Worm (Caenorhabditis elegans): ENCODE results near the gene C50B6.7.

C50B6.7 gene

ce11 chrV:13342235-13342634 lies 17.5 kb upstream of the C50B6.7 start:
- TF ChIP-seq ztf-11 (tag; optimal IDR thresholded peaks at IDR 0.05) (no peak), nhr-237 (tag; optimal IDR thresholded peaks at IDR 0.05) (no peak), unc-62 (GFP tag; optimal IDR thresholded peaks at IDR 0.05) (no peak), ceh-39 (tag; optimal IDR thresholded peaks at IDR 0.05) (no peak), mep-1 (tag; optimal IDR thresholded peaks at IDR 0.05) (no peak), ces-1 (GFP tag; optimal IDR thresholded peaks at IDR 0.05) (no peak), snpc-4 (tag; optimal IDR thresholded peaks at IDR 0.05) (no peak), nhr-12 (tag; optimal IDR thresholded peaks at IDR 0.05) (no peak), bed-3 (GFP tag; optimal IDR thresholded peaks at IDR 0.05) (no peak), nhr-28 (tag; optimal IDR thresholded peaks at IDR 0.05) (no peak), lin-13 (tag; optimal IDR thresholded peaks at IDR 0.05) (no peak), flh-1 (GFP tag; optimal IDR thresholded peaks at IDR 0.05) (no peak), zip-8 (tag; optimal IDR thresholded peaks at IDR 0.05) (no peak), sptf-1 (tag; optimal IDR thresholded peaks at IDR 0.05) (no peak), nhr-76 (tag; optimal IDR thresholded peaks at IDR 0.05) (no peak), ham-2 (GFP tag; optimal IDR thresholded peaks at IDR 0.05) (no peak), unc-120 (tag; optimal IDR thresholded peaks at IDR 0.05; ENCODE audit: poor library complexity, severe bottlenecking) (no peak), ceh-83 (GFP tag; optimal IDR thresholded peaks at IDR 0.05) (no peak)

ce11 chrV:13339633-13340290 lies 15.0 kb upstream of the C50B6.7 start, which contains the start of the genes str-4 and lgc-48:
Gene str-4, minus strand, starts transcription at chrV:13339733.
Gene lgc-48, plus strand, starts transcription at chrV:13340240.
- TF ChIP-seq ztf-11 (tag; optimal IDR thresholded peaks at IDR 0.05) (no peak), hlh-1 (tag; optimal IDR thresholded peaks at IDR 0.05) (no peak), unc-62 (GFP tag; optimal IDR thresholded peaks at IDR 0.05) (no peak), sem-2 (GFP tag; optimal IDR thresholded peaks at IDR 0.05) (no peak), unc-120 (tag; optimal IDR thresholded peaks at IDR 0.05; ENCODE audit: poor library complexity, severe bottlenecking) (no peak), tbx-8 (GFP tag; optimal IDR thresholded peaks at IDR 0.05) (no peak), mls-2 (tag; optimal IDR thresholded peaks at IDR 0.05) (no peak), ceh-39 (tag; optimal IDR thresholded peaks at IDR 0.05) (no peak), nhr-12 (tag; optimal IDR thresholded peaks at IDR 0.05) (no peak), blmp-1 (tag; optimal IDR thresholded peaks at IDR 0.05) (no peak), nhr-76 (tag; optimal IDR thresholded peaks at IDR 0.05) (no peak), nhr-2 (tag; optimal IDR thresholded peaks at IDR 0.05) (no peak)

ce11 chrV:13338037-13338436 lies 13.3 kb upstream of the C50B6.7 start:
- TF ChIP-seq unc-120 (tag; optimal IDR thresholded peaks at IDR 0.05; ENCODE audit: poor library complexity, severe bottlenecking) (no peak), bed-3 (GFP tag; optimal IDR thresholded peaks at IDR 0.05) (no peak), hlh-1 (tag; optimal IDR thresholded peaks at IDR 0.05) (no peak), ceh-43 (GFP tag; optimal IDR thresholded peaks at IDR 0.05) (no peak), ceh-39 (tag; optimal IDR thresholded peaks at IDR 0.05) (no peak), ceh-83 (GFP tag; optimal IDR thresholded peaks at IDR 0.05) (no peak)

ce11 chrV:13335883-13336419 lies 11.2 kb upstream of the C50B6.7 start, which contains the start of gene C50B6.9:
Gene C50B6.9, plus strand, starts transcription at chrV:13336369.
- no peak for TF ChIP-seq nhr-28 (tag; optimal IDR thresholded peaks at IDR 0.05)
- no peak for TF ChIP-seq unc-62 (GFP tag; optimal IDR thresholded peaks at IDR 0.05)
- peak; percentile 9 for TF ChIP-seq elt-1 (tag; optimal IDR thresholded peaks at IDR 0.05; ENCODE audit: borderline replicate concordance, insufficient read depth)

- TF ChIP-seq sptf-1 (tag; optimal IDR thresholded peaks at IDR 0.05) (no peak), blmp-1 (tag; optimal IDR thresholded peaks at IDR 0.05) (no peak), lin-32 (GFP tag; optimal IDR thresholded peaks at IDR 0.05) (no peak), lsy-2 (tag; optimal IDR thresholded peaks at IDR 0.05) (no peak), cnd-1 (tag; optimal IDR thresholded peaks at IDR 0.05) (no peak), elt-3 (tag; optimal IDR thresholded peaks at IDR 0.05) (no peak), elt-1 (tag; optimal IDR thresholded peaks at IDR 0.05; ENCODE audit: borderline replicate concordance, insufficient read depth) (no peak), mab-5 (tag; optimal IDR thresholded peaks at IDR 0.05) (no peak), unc-62 (GFP tag; optimal IDR thresholded peaks at IDR 0.05) (no peak), ceh-43 (GFP tag; optimal IDR thresholded peaks at IDR 0.05) (no peak), bed-3 (GFP tag; optimal IDR thresholded peaks at IDR 0.05) (no peak), lin-13 (tag; optimal IDR thresholded peaks at IDR 0.05) (no peak), unc-39 (tag; optimal IDR thresholded peaks at IDR 0.05) (no peak), nhr-28 (tag; optimal IDR thresholded peaks at IDR 0.05) (no peak), nhr-237 (tag; optimal IDR thresholded peaks at IDR 0.05) (no peak), nhr-12 (tag; optimal IDR thresholded peaks at IDR 0.05) (no peak), nhr-2 (tag; optimal IDR thresholded peaks at IDR 0.05) (no peak), pha-4 (tag; optimal IDR thresholded peaks at IDR 0.05) (no peak), nhr-76 (tag; optimal IDR thresholded peaks at IDR 0.05) (no peak), ceh-83 (GFP tag; optimal IDR thresholded peaks at IDR 0.05) (no peak)
Observed at ce11 chrV:13334447-13334846, 9.7 kb upstream of the C50B6.7 start.

All from whole organism, mixed stage, embryonic.